Worm (Caenorhabditis elegans) whole organism, midembryonic: ENCODE data around the gene nucb-1.

Source experiments
- T22C8.4 ChIP-seq: fragments of 200-800 bp; sonication (Bioruptor generic); IDR thresholded peaks from 2 replicates; pipeline ENCODE4 v1.3.6; 2022; ENCODE audit warnings: missing genetic modification characterization, missing compliant biosample characterization
- cog-1 ChIP-seq: sonication (generic microtip); optimal IDR thresholded peaks from 2 replicates; lab custom pipeline; 2016; ENCODE audit warnings: missing genetic modification characterization, missing compliant biosample characterization
- flt-1 ChIP-seq: fragments of 200-800 bp; sonication (Bioruptor generic); IDR thresholded peaks from 2 replicates; pipeline ENCODE4 v1.3.6; 2022; ENCODE audit warnings: missing genetic modification characterization, missing compliant biosample characterization
- klf-2 ChIP-seq: fragments of 200-800 bp; sonication (Bioruptor generic); conservative IDR thresholded peaks from 2 replicates; pipeline ENCODE4 v1.3.6; 2022; ENCODE audit warnings: missing genetic modification reagents, missing genetic modification characterization, missing compliant biosample characterization
- med-1 ChIP-seq: sonication (generic microtip); optimal IDR thresholded peaks from 2 replicates; lab custom pipeline; 2017; ENCODE audit warnings: missing genetic modification characterization, mild to moderate bottlenecking, missing compliant biosample characterization, antibody characterized with exemption, missing genetic modification reagents; ENCODE audit not compliant: insufficient read depth
- ref-1 ChIP-seq: fragments of 200-800 bp; sonication (Bioruptor generic); conservative IDR thresholded peaks from 2 replicates; pipeline ENCODE4 v1.3.6; 2022; ENCODE audit warnings: missing genetic modification reagents, missing genetic modification characterization, missing compliant biosample characterization
- tab-1 ChIP-seq: fragments of 200-800 bp; sonication (Bioruptor generic); IDR thresholded peaks from 2 replicates; pipeline ENCODE4 v1.3.6; 2022; ENCODE audit warnings: missing genetic modification characterization, missing compliant biosample characterization
- ztf-23 ChIP-seq: fragments of 200-800 bp; sonication (Bioruptor generic); IDR thresholded peaks from 2 replicates; pipeline ENCODE4 v1.3.6; 2022; ENCODE audit warnings: missing genetic modification reagents, missing genetic modification characterization, missing compliant biosample characterization
- ztf-29 ChIP-seq: fragments of 200-800 bp; sonication (Bioruptor generic); IDR thresholded peaks from 2 replicates; pipeline ENCODE4 v1.3.6; 2022; ENCODE audit warnings: missing genetic modification reagents, missing genetic modification characterization, missing compliant biosample characterization

ce11 chrX:10176295-10176694 is 21.2 kb upstream of the nucb-1 start, which contains the start of gene ncs-4:
- TF ChIP-seq cog-1: no peak
- no peak for TF ChIP-seq flt-1 (GFP tag; lab: Robert Waterston, UW)
- no peak for TF ChIP-seq klf-2 (GFP tag; lab: Robert Waterston, UW)
- no peak for TF ChIP-seq T22C8.4
- no peak for TF ChIP-seq tab-1 (GFP tag; lab: Robert Waterston, UW)
- no peak for TF ChIP-seq ztf-29
- no peak for TF ChIP-seq ref-1 (GFP tag; lab: Robert Waterston, UW)
- no peak for TF ChIP-seq med-1 (GFP tag; lab: Kevin White, UChicago)
- no peak for TF ChIP-seq ztf-23 (GFP tag; lab: Robert Waterston, UW)
